Fruit fly (Drosophila melanogaster): Measurements from ENCODE around the gene CG9686.

The CG9686 gene

dm6 chrX:9875948-9876853 is 3.5 kb upstream of the CG9686 start, which contains the start of gene CG15247 (continued):
- TF ChIP-seq Lhr (GFP tag; optimal IDR thresholded peaks at IDR 0.05) = peak; percentile 8
- TF ChIP-seq Oli (tag; optimal IDR thresholded peaks at IDR 0.05) = peak; percentile 72
- TF ChIP-seq Drgx (GFP tag; IDR thresholded peaks at IDR 0.05) = peak; percentile 69
- TF ChIP-seq da (GFP tag; optimal IDR thresholded peaks at IDR 0.05) = peak; percentile 1
- TF ChIP-seq onecut (GFP tag; IDR thresholded peaks at IDR 0.05) = peak; percentile 73
- TF ChIP-seq Tbp (GFP tag; optimal IDR thresholded peaks at IDR 0.05) = no peak
- peak; percentile 31 for TF ChIP-seq Nf-YB (GFP tag; optimal IDR thresholded peaks at IDR 0.05)
- peak; percentile 12 for TF ChIP-seq CG10431 (GFP tag; optimal IDR thresholded peaks at IDR 0.05)
- peak; percentile 60; the same call in 2 of the 3 replicates for TF ChIP-seq ase (GFP tag; IDR thresholded peaks at IDR 0.05)
- peak; percentile 70 for TF ChIP-seq CG14050 (GFP tag; IDR thresholded peaks at IDR 0.05)
- no peak for TF ChIP-seq CG6791 (GFP tag; IDR thresholded peaks at IDR 0.05; ENCODE audit: partially characterized antibody)
- TF ChIP-seq CG2678 (tag; optimal IDR thresholded peaks at IDR 0.05) = peak; percentile 85
- TF ChIP-seq Hr3 (GFP tag; optimal IDR thresholded peaks at IDR 0.05) = peak; percentile 48
- peak; percentile 72 for TF ChIP-seq CG12391 (tag; optimal IDR thresholded peaks at IDR 0.05)
- peak; percentile 70 for TF ChIP-seq lab (GFP tag; optimal IDR thresholded peaks at IDR 0.05)
- peak; percentile 67 for TF ChIP-seq bcd (GFP tag; optimal IDR thresholded peaks at IDR 0.05)
- peak; percentile 37 for TF ChIP-seq NK7.1 (GFP tag; optimal IDR thresholded peaks at IDR 0.05)
- peak; percentile 53; the same call in 1 of the 2 replicates for TF ChIP-seq klu (GFP tag; IDR thresholded peaks at IDR 0.05)
- no peak for TF ChIP-seq Dp (GFP tag; optimal IDR thresholded peaks at IDR 0.05)
- TF ChIP-seq hth (optimal IDR thresholded peaks at IDR 0.05) = no peak
- no peak for TF ChIP-seq dm (GFP tag; optimal IDR thresholded peaks at IDR 0.05)
- TF ChIP-seq fd102C (GFP tag; optimal IDR thresholded peaks at IDR 0.05) = no peak
- peak; percentile 68 for TF ChIP-seq B-H2 (GFP tag; optimal IDR thresholded peaks at IDR 0.05)
- TF ChIP-seq CG9215 (GFP tag; IDR thresholded peaks at IDR 0.05) = peak; percentile 79
- peak; percentile 37 for TF ChIP-seq CG12299 (tag; optimal IDR thresholded peaks at IDR 0.05)
- TF ChIP-seq CG9932 (GFP tag; IDR thresholded peaks at IDR 0.05) = peak; percentile 88
- TF ChIP-seq CG11723 (GFP tag; optimal IDR thresholded peaks at IDR 0.05) = peak; percentile 25
- peak; percentile 66 for TF ChIP-seq CG31224 (GFP tag; IDR thresholded peaks at IDR 0.05)
- peak; percentile 22 for TF ChIP-seq CG12942 (GFP tag; optimal IDR thresholded peaks at IDR 0.05)
- peak in 1 of 2 experiments; percentile 66 for TF ChIP-seq eve (GFP tag; optimal IDR thresholded peaks at IDR 0.05)
- TF ChIP-seq Nf-YC (tag; optimal IDR thresholded peaks at IDR 0.05) = peak; percentile 45
- no peak for TF ChIP-seq nom (GFP tag; optimal IDR thresholded peaks at IDR 0.05)
- TF ChIP-seq sc (optimal IDR thresholded peaks at IDR 0.05) = no peak
- no peak for TF ChIP-seq sc (GFP tag; optimal IDR thresholded peaks at IDR 0.05)
- TF ChIP-seq Bgb (GFP tag; IDR thresholded peaks at IDR 0.05; ENCODE audit: partially characterized antibody) = no peak
- TF ChIP-seq CG7372 (GFP tag; IDR thresholded peaks at IDR 0.05) = peak; percentile 76
- peak; percentile 71 for TF ChIP-seq croc (GFP tag; conservative IDR thresholded peaks at IDR 0.05)
- TF ChIP-seq Ada2b (GFP tag; IDR thresholded peaks at IDR 0.05) = peak; percentile 83
- TF ChIP-seq CG6813 (GFP tag; optimal IDR thresholded peaks at IDR 0.05) = peak; percentile 4
- peak; percentile 49 for TF ChIP-seq Ravus (GFP tag; IDR thresholded peaks at IDR 0.05)
- TF ChIP-seq Hey (tag; optimal IDR thresholded peaks at IDR 0.05) = no peak
- TF ChIP-seq CG12659 (GFP tag; optimal IDR thresholded peaks at IDR 0.05) = peak; percentile 62
- TF ChIP-seq bsh (GFP tag; optimal IDR thresholded peaks at IDR 0.05) = peak in 1 of 2 experiments; percentile 86
- TF ChIP-seq Taf1 (GFP tag; IDR thresholded peaks at IDR 0.05) = peak; percentile 72; the same call in 1 of the 2 replicates
- TF ChIP-seq hbn (GFP tag; IDR thresholded peaks at IDR 0.05; ENCODE audit: partially characterized antibody) = no peak
- no peak for TF ChIP-seq Doc2 (GFP tag; IDR thresholded peaks at IDR 0.05)
- TF ChIP-seq pros (GFP tag; optimal IDR thresholded peaks at IDR 0.05) = no peak
- peak; percentile 39 for TF ChIP-seq Max (GFP tag; optimal IDR thresholded peaks at IDR 0.05)
- no peak for TF ChIP-seq disco-r (GFP tag; optimal IDR thresholded peaks at IDR 0.05)

Data from whole organism, embryonic.